Fruit fly (Drosophila melanogaster) whole organism, pupa: ENCODE results near the gene Hmx.

Experiments
- CG17806 ChIP-seq: fragments of 200-800 bp; sonication (Bioruptor generic); optimal IDR thresholded peaks from 2 replicates; lab custom pipeline; 2018; ENCODE audit warnings: missing biosample characterization, mild to moderate bottlenecking, missing genetic modification characterization, moderate library complexity
- CG8301 ChIP-seq: fragments of 200-800 bp; sonication (Bioruptor generic); optimal IDR thresholded peaks from 2 replicates; lab custom pipeline; 2018; ENCODE audit warnings: missing biosample characterization, mild to moderate bottlenecking, missing genetic modification characterization
- Pif1A ChIP-seq: fragments of 200-800 bp; sonication (Bioruptor generic); optimal IDR thresholded peaks from 3 replicates; lab custom pipeline; 2016; ENCODE audit warnings: missing biosample characterization, missing genetic modification characterization
- Snoo ChIP-seq: fragments of 200-800 bp; sonication (Bioruptor generic); optimal IDR thresholded peaks from 3 replicates; lab custom pipeline; 2017; ENCODE audit warnings: missing biosample characterization, mild to moderate bottlenecking, missing genetic modification characterization, inconsistent platforms

DNA sequence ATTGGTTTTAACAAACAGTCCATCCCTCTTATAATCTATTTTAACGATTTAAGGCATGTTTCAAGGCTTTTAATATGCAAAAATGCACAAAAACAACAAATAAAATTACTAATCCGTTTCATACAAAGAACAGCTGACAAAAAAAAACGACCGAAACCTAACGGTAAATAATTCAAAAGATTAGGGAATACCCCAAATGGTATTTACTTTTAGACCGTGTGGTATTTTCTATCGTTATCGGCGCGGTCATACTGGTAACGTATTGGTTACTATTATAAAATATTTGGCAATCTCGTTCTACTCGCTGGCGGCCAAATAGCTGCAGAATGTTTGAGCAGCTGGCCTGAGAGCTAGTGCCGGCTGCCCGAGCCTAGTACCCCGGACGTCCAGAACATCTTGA lies 47.1 kb downstream of the Hmx start, which contains the start of gene sll:
- TF ChIP-seq Snoo (tag; lab: Kevin White, UChicago) (no peak), CG17806 (tag; lab: Kevin White, UChicago) (no peak), CG8301 (tag; lab: Kevin White, UChicago) (no peak), Pif1A (no peak)
